Worm (Caenorhabditis elegans): ENCODE results near the gene scc-3.

DNA sequence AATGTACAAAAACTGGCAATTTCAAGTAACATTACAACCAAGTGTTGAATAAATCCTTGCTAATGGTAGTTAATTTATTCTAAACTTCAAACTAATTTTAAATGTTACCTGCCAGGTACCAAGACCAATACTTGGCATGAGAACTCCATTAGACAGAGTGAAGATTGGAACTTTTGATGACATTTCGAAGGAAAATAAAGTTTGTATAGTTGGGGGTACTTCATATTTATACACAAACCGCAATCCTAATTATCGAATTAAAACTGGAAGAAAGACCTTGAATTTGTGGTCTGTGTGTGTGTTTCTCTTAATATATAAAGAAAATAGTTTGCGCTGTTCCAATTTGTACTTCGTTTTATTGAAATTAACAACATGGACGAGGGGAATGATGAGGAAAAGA lies 46.1 kb downstream of the scc-3 start, which contains the start of gene ZC443.1:
- TF ChIP-seq fkh-10 (GFP tag; optimal IDR thresholded peaks at IDR 0.05) (no peak), unc-62 (GFP tag; optimal IDR thresholded peaks at IDR 0.05) (no peak), mdl-1 (tag; optimal IDR thresholded peaks at IDR 0.05) (no peak), elt-3 (tag; optimal IDR thresholded peaks at IDR 0.05) (no peak), pha-4 (tag; optimal IDR thresholded peaks at IDR 0.05) (no peak), elt-1 (tag; optimal IDR thresholded peaks at IDR 0.05) (no peak), jun-1 (tag; optimal IDR thresholded peaks at IDR 0.05) (no peak), nfya-1 (tag; optimal IDR thresholded peaks at IDR 0.05; ENCODE audit: insufficient read depth) (no peak)
